Worm (Caenorhabditis elegans) whole organism, late embryonic: ENCODE results near the gene tpp-2.

Experiments
- dve-1 ChIP-seq: sonication (generic microtip); optimal IDR thresholded peaks from 2 replicates; lab custom pipeline; 2017; ENCODE audit warnings: antibody characterized with exemption, mild to moderate bottlenecking, missing genetic modification characterization, missing compliant biosample characterization
- rnt-1 ChIP-seq: sonication (generic microtip); optimal IDR thresholded peaks from 2 replicates; lab custom pipeline; 2016; ENCODE audit warnings: missing genetic modification characterization, missing compliant biosample characterization
- ttx-3 ChIP-seq: sonication (generic microtip); optimal IDR thresholded peaks from 2 replicates; lab custom pipeline; 2016; ENCODE audit warnings: missing genetic modification reagents, missing genetic modification characterization, missing compliant biosample characterization
- unc-55 ChIP-seq: sonication (generic microtip); optimal IDR thresholded peaks from 2 replicates; lab custom pipeline; 2017; ENCODE audit warnings: missing biosample characterization, missing genetic modification reagents, missing genetic modification characterization

- TF ChIP-seq dve-1 (tag; lab: Kevin White, UChicago): no peak
- no peak for TF ChIP-seq ttx-3 (tag; lab: Kevin White, UChicago)
- no peak for TF ChIP-seq rnt-1
- no peak for TF ChIP-seq unc-55 (GFP tag; lab: Kevin White, UChicago)
Observed at ce11 chrII:6091380-6091779, 6.0 kb downstream of the tpp-2 start, which contains the start of the genes fbf-2 and nspg-3.
